Fruit fly (Drosophila melanogaster) whole organism, prepupa: ENCODE measurements around the gene CG13008.

Experiments used
- CG10669 ChIP-seq: fragments of 200-800 bp; sonication (Bioruptor generic); optimal IDR thresholded peaks from 3 replicates; lab custom pipeline; 2018; ENCODE audit warnings: missing biosample characterization, mild to moderate bottlenecking, missing genetic modification characterization, moderate library complexity
- CG11294 ChIP-seq: fragments of 200-800 bp; sonication (Bioruptor generic); IDR thresholded peaks from 2 replicates; pipeline ENCODE4 v1.3.6; 2022; ENCODE audit warnings: missing biosample characterization, missing genetic modification characterization
- CG11902 ChIP-seq: fragments of 200-800 bp; sonication (Bioruptor generic); optimal IDR thresholded peaks from 3 replicates; lab custom pipeline; 2016; ENCODE audit warnings: missing biosample characterization, missing genetic modification characterization
- CG15336 ChIP-seq: fragments of 200-800 bp; sonication (Bioruptor generic); IDR thresholded peaks from 2 replicates; pipeline ENCODE4 v1.3.6; 2022; ENCODE audit warnings: missing biosample characterization, missing genetic modification characterization
- CG1621 ChIP-seq: fragments of 200-800 bp; sonication (Bioruptor generic); optimal IDR thresholded peaks from 3 replicates; lab custom pipeline; 2018; ENCODE audit warnings: missing biosample characterization, mild to moderate bottlenecking, missing genetic modification characterization
- CG32006 ChIP-seq: fragments of 200-800 bp; sonication (Bioruptor generic); optimal IDR thresholded peaks from 3 replicates; lab custom pipeline; 2017; ENCODE audit warnings: missing biosample characterization, mild to moderate bottlenecking, missing genetic modification characterization
- CG3919 ChIP-seq: fragments of 200-800 bp; sonication (Bioruptor generic); optimal IDR thresholded peaks from 3 replicates; lab custom pipeline; 2016; ENCODE audit warnings: missing biosample characterization, missing genetic modification characterization
- CG6808 ChIP-seq: fragments of 200-800 bp; sonication (Bioruptor generic); optimal IDR thresholded peaks from 3 replicates; lab custom pipeline; 2017; ENCODE audit warnings: missing biosample characterization, missing genetic modification characterization, mild to moderate bottlenecking, moderate library complexity, missing genetic modification reagents
- CG8119 ChIP-seq: fragments of 200-800 bp; sonication (Bioruptor generic); IDR thresholded peaks from 3 replicates; pipeline ENCODE4 v1.3.6; 2022; ENCODE audit warnings: missing biosample characterization, missing genetic modification characterization
- CG8632 ChIP-seq: fragments of 200-800 bp; sonication (Bioruptor generic); optimal IDR thresholded peaks from 3 replicates; lab custom pipeline; 2016; ENCODE audit warnings: missing biosample characterization, missing genetic modification characterization
- CG9139 ChIP-seq: fragments of 200-800 bp; sonication (Bioruptor generic); optimal IDR thresholded peaks from 3 replicates; lab custom pipeline; 2017; ENCODE audit warnings: missing biosample characterization, mild to moderate bottlenecking, missing genetic modification characterization
- Eip75B ChIP-seq: fragments of 200-800 bp; sonication (Bioruptor generic); optimal IDR thresholded peaks from 3 replicates; lab custom pipeline; 2016; ENCODE audit warnings: missing biosample characterization, missing genetic modification characterization
- Ets96B ChIP-seq: fragments of 200-800 bp; optimal IDR thresholded peaks from 2 replicates; lab custom pipeline; 2019; ENCODE audit warnings: missing biosample characterization, mild to moderate bottlenecking, missing genetic modification characterization, moderate library complexity
- Hr38 ChIP-seq: sonication (Bioruptor generic); optimal IDR thresholded peaks from 2 replicates; lab custom pipeline; 2016; ENCODE audit warnings: missing biosample characterization, missing genetic modification characterization
- Hr39 ChIP-seq: fragments of 200-800 bp; sonication (Bioruptor generic); optimal IDR thresholded peaks from 2 replicates; lab custom pipeline; 2016; ENCODE audit warnings: missing biosample characterization, missing genetic modification characterization
- Hr4 ChIP-seq: fragments of 200-800 bp; sonication (Bioruptor generic); optimal IDR thresholded peaks from 3 replicates; lab custom pipeline; 2016; ENCODE audit warnings: missing biosample characterization, missing genetic modification characterization
- OdsH ChIP-seq: fragments of 200-800 bp; sonication (Bioruptor generic); optimal IDR thresholded peaks from 3 replicates; lab custom pipeline; 2016; ENCODE audit warnings: missing biosample characterization, missing genetic modification characterization
- Smox ChIP-seq: fragments of 200-800 bp; sonication (Bioruptor generic); optimal IDR thresholded peaks from 3 replicates; lab custom pipeline; 2016; ENCODE audit warnings: missing biosample characterization, missing genetic modification characterization
- Sox102F ChIP-seq: fragments of 200-800 bp; sonication (Bioruptor generic); optimal IDR thresholded peaks from 2 replicates; lab custom pipeline; 2016; ENCODE audit warnings: missing biosample characterization, mild to moderate bottlenecking, missing genetic modification characterization
- Sox15 ChIP-seq: fragments of 200-800 bp; sonication (Bioruptor generic); optimal IDR thresholded peaks from 3 replicates; lab custom pipeline; 2016; ENCODE audit warnings: missing biosample characterization, missing genetic modification characterization
- achi ChIP-seq: fragments of 200-800 bp; sonication (Bioruptor generic); optimal IDR thresholded peaks from 3 replicates; lab custom pipeline; 2016; ENCODE audit warnings: missing biosample characterization, missing genetic modification characterization
- acj6 ChIP-seq: fragments of 200-800 bp; sonication (Bioruptor generic); optimal IDR thresholded peaks from 3 replicates; lab custom pipeline; 2016; ENCODE audit warnings: missing biosample characterization, missing genetic modification characterization
- dsx ChIP-seq: fragments of 200-800 bp; optimal IDR thresholded peaks from 3 replicates; lab custom pipeline; 2019; ENCODE audit warnings: missing biosample characterization, mild to moderate bottlenecking, missing genetic modification characterization, moderate library complexity; ENCODE audit not compliant: poor library complexity, severe bottlenecking
- eg ChIP-seq: fragments of 200-800 bp; sonication (Bioruptor generic); IDR thresholded peaks from 3 replicates; pipeline ENCODE4 v1.3.6; 2022; ENCODE audit warnings: missing biosample characterization, missing genetic modification characterization
- fd59A ChIP-seq: fragments of 200-800 bp; sonication (Bioruptor generic); optimal IDR thresholded peaks from 2 replicates; lab custom pipeline; 2017; ENCODE audit warnings: missing biosample characterization, mild to moderate bottlenecking, missing genetic modification characterization, missing genetic modification reagents
- fd85E ChIP-seq: fragments of 200-800 bp; sonication (Bioruptor generic); optimal IDR thresholded peaks from 3 replicates; lab custom pipeline; 2016; ENCODE audit warnings: missing biosample characterization, missing genetic modification characterization
- fkh ChIP-seq: fragments of 200-800 bp; sonication (Bioruptor generic); optimal IDR thresholded peaks from 3 replicates; lab custom pipeline; 2017; ENCODE audit warnings: missing biosample characterization, mild to moderate bottlenecking, missing genetic modification characterization, moderate library complexity
- lz ChIP-seq: fragments of 200-800 bp; sonication (Bioruptor generic); optimal IDR thresholded peaks from 3 replicates; lab custom pipeline; 2016; ENCODE audit warnings: missing biosample characterization, missing genetic modification characterization
- pdm3 ChIP-seq: fragments of 200-800 bp; sonication (Bioruptor generic); optimal IDR thresholded peaks from 3 replicates; lab custom pipeline; 2016; ENCODE audit warnings: missing biosample characterization, missing genetic modification characterization
- svp ChIP-seq: fragments of 200-800 bp; sonication (Bioruptor generic); peaks from one replicate; lab custom pipeline; 2016; ENCODE audit warnings: missing biosample characterization, missing genetic modification characterization
- topi ChIP-seq: fragments of 200-800 bp; sonication (Bioruptor generic); optimal IDR thresholded peaks from 3 replicates; lab custom pipeline; 2016; ENCODE audit warnings: missing biosample characterization, missing genetic modification characterization
- vri ChIP-seq: fragments of 200-800 bp; sonication (Bioruptor generic); optimal IDR thresholded peaks from 3 replicates; lab custom pipeline; 2016; ENCODE audit warnings: missing biosample characterization, mild to moderate bottlenecking, missing genetic modification characterization

Gene CG13008

DNA sequence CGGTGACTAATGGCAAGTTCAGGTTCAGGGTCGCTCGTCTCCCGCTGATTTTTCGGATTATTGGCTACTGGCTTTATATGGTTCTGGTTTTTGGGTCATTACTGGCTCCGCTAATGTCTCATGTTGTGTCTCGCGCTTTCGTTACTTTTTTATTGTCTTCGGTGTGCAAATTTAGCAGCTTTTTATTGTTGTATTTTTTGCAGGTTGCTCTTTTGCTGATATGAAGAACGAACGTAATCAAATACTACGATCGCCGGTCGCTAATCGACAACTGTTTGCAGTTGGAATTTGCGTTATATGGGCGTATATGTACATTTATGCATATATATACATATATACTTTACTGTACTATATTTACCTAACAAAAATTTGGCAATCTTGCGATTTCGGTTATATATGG lies 13.4 kb downstream of the CG13008 start:
- TF ChIP-seq topi, result no peak
- TF ChIP-seq fkh (GFP tag; lab: Kevin White, UChicago), result peak; percentile 13

DNA sequence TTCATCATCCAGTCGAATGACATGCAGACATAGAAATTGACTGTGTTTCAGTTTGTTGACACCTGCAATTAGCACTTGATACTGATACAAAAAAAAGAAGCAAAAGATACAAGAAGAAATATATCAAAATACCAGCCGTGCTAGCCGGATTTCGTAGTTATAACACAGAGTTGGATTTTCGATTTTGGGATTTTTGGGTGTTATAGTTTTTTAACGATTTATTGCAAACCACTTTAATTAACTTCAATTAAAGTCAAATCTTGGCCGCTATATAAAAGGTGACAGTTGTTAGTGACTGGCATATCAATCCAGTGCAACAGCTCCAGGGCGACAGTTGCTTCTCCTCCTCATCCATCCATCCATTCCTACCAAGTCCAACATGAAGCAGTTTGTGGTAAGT lies 19.7 kb downstream of the CG13008 start, which contains the start of gene TwdlX:
TwdlX (plus strand) TSS at position 301 of the 400 bp plus-strand sequence.
- TF ChIP-seq CG8632 (GFP tag; lab: Kevin White, UChicago) (no peak), CG1621 (tag; lab: Kevin White, UChicago) (no peak), CG3919 (GFP tag; lab: Kevin White, UChicago) (no peak), CG10669 (GFP tag; lab: Kevin White, UChicago) (no peak), achi (GFP tag; lab: Kevin White, UChicago) (no peak), Sox15 (no peak), Ets96B (tag; lab: Kevin White, UChicago) (no peak), CG11294 (GFP tag; lab: Robert Waterston, UW) (no peak), Eip75B (GFP tag; lab: Kevin White, UChicago) (no peak), lz (no peak), fd59A (GFP tag; lab: Kevin White, UChicago) (no peak), CG9139 (no peak), CG11902 (GFP tag; lab: Kevin White, UChicago) (no peak), Sox102F (GFP tag; lab: Kevin White, UChicago) (no peak), dsx (GFP tag; lab: Kevin White, UChicago) (no peak)

DNA sequence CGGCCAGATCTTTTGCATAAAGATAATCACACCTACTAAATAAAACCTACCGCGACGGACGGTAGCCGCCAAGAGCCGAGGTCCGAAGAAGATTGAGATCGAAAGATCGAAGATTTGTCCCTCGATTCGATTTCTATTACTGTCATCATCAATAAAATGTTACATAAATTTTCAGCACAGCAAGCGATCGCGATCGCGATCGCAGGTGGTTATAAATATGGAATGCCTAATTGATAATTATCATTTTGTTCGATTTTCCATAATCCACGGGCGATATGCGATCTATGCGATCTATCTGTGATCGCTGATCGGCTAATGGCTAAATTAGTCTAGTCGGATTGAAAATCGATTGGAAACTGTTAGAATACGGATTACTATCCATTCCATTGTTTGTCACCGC lies 22.1 kb downstream of the CG13008 start:
- TF ChIP-seq dsx (GFP tag; lab: Kevin White, UChicago) (no peak), fd59A (GFP tag; lab: Kevin White, UChicago) (no peak), Smox (GFP tag; lab: Kevin White, UChicago) (no peak), CG8119 (GFP tag; lab: Robert Waterston, UW) (no peak), pdm3 (no peak), CG10669 (GFP tag; lab: Kevin White, UChicago) (no peak), OdsH (GFP tag; lab: Kevin White, UChicago) (no peak), CG6808 (GFP tag; lab: Kevin White, UChicago) (no peak), acj6 (GFP tag; lab: Kevin White, UChicago) (no peak), vri (no peak)

DNA sequence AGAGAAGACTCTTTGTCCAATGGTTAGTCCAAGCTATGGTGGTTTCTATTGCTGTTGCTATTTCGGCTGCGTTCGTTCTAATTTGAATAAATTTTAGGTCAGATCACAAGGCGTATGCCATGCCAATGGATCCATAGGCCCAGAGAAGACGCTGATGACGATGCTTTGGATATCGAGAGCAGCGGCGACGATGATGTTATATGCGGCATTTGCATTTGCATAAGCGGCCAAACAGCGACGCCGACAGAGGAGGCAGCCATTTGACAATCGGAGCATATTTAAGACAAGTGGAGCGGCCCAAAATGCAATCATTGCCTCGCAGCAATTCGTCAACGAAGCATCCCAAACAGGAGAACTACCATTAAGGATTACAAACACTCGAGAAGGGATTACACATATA lies 23.5 kb downstream of the CG13008 start, which contains the start of gene TwdlY:
TwdlY (plus strand) TSS at position 301 of the 400 bp plus-strand sequence.
- TF ChIP-seq fkh (GFP tag; lab: Kevin White, UChicago) (no peak), Eip75B (GFP tag; lab: Kevin White, UChicago) (no peak), pdm3 (no peak), CG10669 (GFP tag; lab: Kevin White, UChicago) (no peak), Hr38 (GFP tag; lab: Kevin White, UChicago) (no peak), OdsH (GFP tag; lab: Kevin White, UChicago) (no peak), acj6 (GFP tag; lab: Kevin White, UChicago) (no peak), fd85E (no peak), achi (GFP tag; lab: Kevin White, UChicago) (no peak), Hr39 (GFP tag; lab: Kevin White, UChicago) (no peak), dsx (GFP tag; lab: Kevin White, UChicago) (no peak), CG8632 (GFP tag; lab: Kevin White, UChicago) (no peak), Hr4 (no peak), CG15336 (GFP tag; lab: Robert Waterston, UW) (no peak), svp (GFP tag; lab: Kevin White, UChicago) (no peak), eg (GFP tag; lab: Robert Waterston, UW) (no peak)

DNA sequence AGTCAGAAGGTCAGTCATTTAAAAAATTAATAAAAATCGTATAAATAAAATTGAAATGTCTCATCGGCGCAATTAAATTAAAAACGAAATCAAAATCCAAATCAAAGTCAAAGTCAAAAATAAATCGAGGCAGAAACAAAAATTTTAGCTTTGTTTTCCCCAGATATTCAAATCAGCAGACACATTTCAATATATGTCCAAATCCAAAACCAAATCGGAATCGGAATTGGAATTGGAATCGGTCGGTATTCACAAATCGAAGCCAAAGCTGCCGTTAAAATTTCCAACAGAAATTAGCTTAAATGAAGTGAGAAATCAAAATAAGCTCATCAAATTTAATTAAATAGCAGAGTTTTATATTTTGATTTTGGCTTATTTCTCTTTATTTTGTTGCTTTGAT lies 25.1 kb downstream of the CG13008 start:
- no peak for TF ChIP-seq CG3919 (GFP tag; lab: Kevin White, UChicago)
- no peak for TF ChIP-seq CG15336 (GFP tag; lab: Robert Waterston, UW)
- no peak for TF ChIP-seq Eip75B (GFP tag; lab: Kevin White, UChicago)
- TF ChIP-seq CG10669 (GFP tag; lab: Kevin White, UChicago), result no peak
- no peak for TF ChIP-seq vri
- TF ChIP-seq CG32006, result no peak
- TF ChIP-seq Ets96B (tag; lab: Kevin White, UChicago), result no peak
